Worm (Caenorhabditis elegans) whole organism, L4 larva: Measurements from ENCODE around the gene glb-24.

Experiments
- arid-1 ChIP-seq: fragments of 200-800 bp; sonication (Bioruptor generic); conservative IDR thresholded peaks from 2 replicates; pipeline ENCODE4 v1.3.6; 2022; ENCODE audit warnings: missing genetic modification reagents, missing genetic modification characterization, missing compliant biosample characterization
- hlh-11 ChIP-seq: fragments of 200-800 bp; sonication (Bioruptor generic); optimal IDR thresholded peaks from 2 replicates; lab custom pipeline; 2018; ENCODE audit warnings: mild to moderate bottlenecking, missing genetic modification characterization, missing compliant biosample characterization
- lin-1 ChIP-seq: fragments of 200-800 bp; sonication (Bioruptor generic); IDR thresholded peaks from 2 replicates; pipeline ENCODE4 v1.3.6; 2022; ENCODE audit warnings: missing genetic modification reagents, missing genetic modification characterization, missing compliant biosample characterization
- lin-29 ChIP-seq: fragments of 200-800 bp; sonication (Bioruptor generic); IDR thresholded peaks from 2 replicates; pipeline ENCODE4 v1.3.6; 2022; ENCODE audit warnings: missing genetic modification reagents, missing genetic modification characterization, missing compliant biosample characterization
- mdl-1 ChIP-seq, 2 experiments: fragments of 150-350 bp in 1 of 2; sonication (generic microtip) in 1 of 2; optimal IDR thresholded peaks; 2 replicates each; lab custom pipeline; 2014 to 2017; ENCODE audit warnings: missing biosample characterization in 2 of 2, missing genetic modification characterization in 2 of 2
- nhr-28 ChIP-seq: fragments of 150-350 bp; optimal IDR thresholded peaks from 2 replicates; lab custom pipeline; 2014; ENCODE audit warnings: missing biosample characterization, missing genetic modification characterization
- php-3 ChIP-seq: fragments of 200-800 bp; sonication (Bioruptor generic); IDR thresholded peaks from 2 replicates; pipeline ENCODE4 v1.3.6; 2022; ENCODE audit warnings: missing genetic modification reagents, missing genetic modification characterization, missing compliant biosample characterization
- unc-39 ChIP-seq: sonication (generic microtip); optimal IDR thresholded peaks from 2 replicates; lab custom pipeline; 2017; ENCODE audit warnings: missing biosample characterization, missing genetic modification characterization

ce11 chrV:12908614-12909013 lies 22.9 kb upstream of the glb-24 start:
- TF ChIP-seq nhr-28 (tag; lab: Kevin White, UChicago): no peak
- TF ChIP-seq arid-1 (GFP tag; lab: Robert Waterston, UW): no peak
- no peak for TF ChIP-seq lin-29 (GFP tag; lab: Robert Waterston, UW)
- no peak for TF ChIP-seq mdl-1 (tag; optimal IDR thresholded peaks at IDR 0.05; lab: Kevin White, UChicago)
- no peak for TF ChIP-seq php-3 (GFP tag; lab: Robert Waterston, UW)
- peak; percentile 53 for TF ChIP-seq hlh-11 (tag; lab: Kevin White, UChicago)
- TF ChIP-seq lin-1 (GFP tag; lab: Robert Waterston, UW): no peak
- no peak for TF ChIP-seq unc-39 (tag; lab: Kevin White, UChicago)
